Worm (Caenorhabditis elegans) whole organism, L1 larva: ENCODE measurements around the gene osta-3.

Experiments
- ama-1 ChIP-seq: fragments of 150-350 bp; optimal IDR thresholded peaks from 2 replicates; lab custom pipeline; 2014
- ceh-82 ChIP-seq, 3 experiments: fragments of 150-350 bp in 1 of 3; sonication (generic microtip) in 2 of 3; optimal IDR thresholded peaks; 2 replicates each; lab custom pipeline; 2014 to 2017; ENCODE audit warnings: missing biosample characterization in 3 of 3, missing genetic modification characterization in 3 of 3
- efl-3 ChIP-seq: fragments of 200-800 bp; sonication (Bioruptor generic); optimal IDR thresholded peaks from 2 replicates; lab custom pipeline; 2018; ENCODE audit warnings: mild to moderate bottlenecking, missing genetic modification characterization, missing compliant biosample characterization
- fkh-4 ChIP-seq: sonication (generic microtip); optimal IDR thresholded peaks from 2 replicates; lab custom pipeline; 2016; ENCODE audit warnings: missing compliant biosample characterization, missing genetic modification characterization, borderline replicate concordance
- lsy-2 ChIP-seq, 2 experiments: fragments of 150-350 bp; optimal IDR thresholded peaks; 2 replicates each; lab custom pipeline; 2014; ENCODE audit warnings: missing biosample characterization in 2 of 2, missing genetic modification characterization in 2 of 2
- mep-1 ChIP-seq: fragments of 150-350 bp; optimal IDR thresholded peaks from 2 replicates; lab custom pipeline; 2014; ENCODE audit warnings: missing biosample characterization, missing genetic modification characterization
- nhr-76 ChIP-seq: sonication (generic microtip); optimal IDR thresholded peaks from 2 replicates; lab custom pipeline; 2017; ENCODE audit warnings: missing biosample characterization, missing genetic modification characterization
- sptf-1 ChIP-seq: fragments of 150-350 bp; optimal IDR thresholded peaks from 2 replicates; lab custom pipeline; 2014; ENCODE audit warnings: missing biosample characterization, missing genetic modification characterization
- unc-62 ChIP-seq: fragments of 150-350 bp; optimal IDR thresholded peaks from 2 replicates; lab custom pipeline; 2014; ENCODE audit warnings: missing biosample characterization, missing genetic modification reagents, missing genetic modification characterization
- ztf-4 ChIP-seq: fragments of 150-350 bp; optimal IDR thresholded peaks from 2 replicates; lab custom pipeline; 2014; ENCODE audit warnings: missing biosample characterization, missing genetic modification characterization

DNA sequence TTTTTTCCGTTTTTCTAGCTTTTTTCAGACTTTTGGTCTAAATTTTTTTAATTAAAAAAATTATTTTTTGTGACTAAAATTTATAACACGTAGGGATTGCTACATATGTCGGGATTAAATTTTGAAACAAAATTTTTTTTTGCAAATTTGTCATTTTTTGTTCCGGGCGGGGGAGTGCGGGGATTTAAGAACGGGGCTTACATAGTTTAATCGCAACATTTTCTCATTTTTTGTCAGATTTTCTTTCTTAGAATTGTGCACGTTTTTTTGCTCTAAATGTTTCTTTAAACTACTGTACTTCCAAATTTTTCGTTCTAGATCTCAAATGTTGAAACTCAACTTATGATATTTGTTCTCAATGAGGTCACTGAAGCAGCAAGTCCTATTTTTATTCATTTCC, 21.6 kb upstream of the osta-3 start, which contains the start of gene Y54E2A.10:
- TF ChIP-seq nhr-76 (tag; lab: Kevin White, UChicago): no peak
- no peak for TF ChIP-seq lsy-2 (tag; optimal IDR thresholded peaks at IDR 0.05; lab: Kevin White, UChicago)
- no peak for TF ChIP-seq fkh-4
- no peak for TF ChIP-seq ama-1 (lab: Kevin White, UChicago)
- TF ChIP-seq sptf-1 (tag; lab: Kevin White, UChicago): no peak
- TF ChIP-seq ceh-82 (tag; optimal IDR thresholded peaks at IDR 0.05; lab: Kevin White, UChicago): no peak
- no peak for TF ChIP-seq ztf-4 (tag; lab: Kevin White, UChicago)
- TF ChIP-seq unc-62 (GFP tag; lab: Kevin White, UChicago): no peak
- no peak for TF ChIP-seq efl-3 (GFP tag; lab: Kevin White, UChicago)
- no peak for TF ChIP-seq mep-1 (tag; lab: Kevin White, UChicago)
